Worm (Caenorhabditis elegans): ENCODE data around the gene F36G9.15.

Gene F36G9.15

DNA sequence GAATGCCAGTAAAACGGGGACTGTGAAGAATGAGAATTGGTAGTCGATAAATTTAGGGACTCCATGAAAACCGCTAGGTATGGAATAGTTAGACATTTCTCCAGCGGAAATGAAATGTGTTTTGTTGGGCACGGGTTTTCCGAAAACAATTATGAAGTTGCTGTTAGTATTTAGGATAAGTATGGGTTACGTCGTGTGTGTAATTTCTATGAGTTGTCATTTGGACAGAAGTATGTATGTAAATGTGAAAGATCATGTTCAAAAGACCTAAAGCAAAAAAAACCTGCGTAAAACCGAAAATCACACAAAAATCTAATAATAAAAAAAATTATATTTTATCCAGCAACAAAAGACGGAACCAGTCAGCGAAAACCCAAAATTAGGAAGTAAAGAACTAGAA is 15.5 kb downstream of the F36G9.15 start, which contains the start of gene sru-23:
Gene sru-23, minus strand, starts transcription at position 101 of the 400 bp plus-strand sequence.
- no peak for TF ChIP-seq pha-4 (tag; optimal IDR thresholded peaks at IDR 0.05)
- no peak for TF ChIP-seq mes-4 (tag; optimal IDR thresholded peaks at IDR 0.05)

DNA sequence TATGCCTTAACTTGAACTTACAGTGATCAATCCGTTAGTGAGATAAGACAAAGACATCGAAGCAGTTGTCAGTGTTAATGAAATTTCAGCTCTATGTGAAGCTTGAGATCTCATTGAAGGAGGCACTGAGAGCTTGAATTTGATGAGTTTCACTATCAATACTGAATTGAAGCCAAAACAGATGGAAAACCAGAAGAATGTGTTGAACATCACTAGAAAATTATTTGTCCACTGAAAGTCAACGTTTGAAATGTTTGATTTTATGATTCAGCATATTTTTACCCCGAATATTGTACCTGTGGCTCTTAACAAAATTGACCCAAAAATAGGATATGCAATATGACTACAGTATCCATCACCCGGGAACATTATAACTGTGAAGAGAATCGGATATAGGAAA is 17.2 kb downstream of the F36G9.15 start:
- no peak for TF ChIP-seq zfh-2 (GFP tag; conservative IDR thresholded peaks at IDR 0.05)
- TF ChIP-seq unc-62 (GFP tag; optimal IDR thresholded peaks at IDR 0.05), result no peak
- TF ChIP-seq sptf-2 (GFP tag; optimal IDR thresholded peaks at IDR 0.05), result no peak

DNA sequence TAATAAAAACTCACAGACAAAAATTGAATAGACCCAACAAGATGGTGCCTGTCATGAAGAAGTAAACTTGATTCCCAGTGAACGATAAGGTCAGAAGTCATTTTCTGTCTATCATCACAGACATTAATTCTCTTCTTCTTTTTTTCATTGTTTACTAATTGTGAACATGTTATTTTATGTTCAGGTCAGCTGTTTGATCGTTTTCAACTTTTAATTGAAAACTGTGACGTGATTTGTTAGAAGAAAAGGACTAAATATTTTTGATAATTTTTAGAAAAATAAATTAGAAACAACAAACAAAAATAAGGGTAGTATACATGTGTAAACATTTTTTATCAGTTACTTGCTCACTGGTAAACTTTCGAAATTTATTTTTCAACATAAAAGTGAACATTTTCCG is 18.3 kb downstream of the F36G9.15 start, which contains the start of gene F36G9.7:
Gene F36G9.7, minus strand, starts transcription at position 101 of the 400 bp plus-strand sequence.
- TF ChIP-seq snpc-1.3 (tag; optimal IDR thresholded peaks at IDR 0.05; ENCODE audit: insufficient read depth), result no peak
- TF ChIP-seq egl-44 (GFP tag; IDR thresholded peaks at IDR 0.05), result no peak
- no peak for TF ChIP-seq F37B4.10 (GFP tag; IDR thresholded peaks at IDR 0.05)
- TF ChIP-seq attf-5 (GFP tag; optimal IDR thresholded peaks at IDR 0.05), result no peak
- no peak for TF ChIP-seq ekl-4 (GFP tag; IDR thresholded peaks at IDR 0.05)
- no peak for TF ChIP-seq F57A8.1 (GFP tag; optimal IDR thresholded peaks at IDR 0.05)
- TF ChIP-seq nhr-80 (tag; optimal IDR thresholded peaks at IDR 0.05), result no peak
- no peak for TF ChIP-seq ceh-79 (tag; optimal IDR thresholded peaks at IDR 0.05)
- TF ChIP-seq snpc-4 (GFP tag; optimal IDR thresholded peaks at IDR 0.05), result no peak
- no peak for TF ChIP-seq snpc-4 (tag; optimal IDR thresholded peaks at IDR 0.05)
- TF ChIP-seq B0019.2 (GFP tag; conservative IDR thresholded peaks at IDR 0.05), result no peak
- no peak for TF ChIP-seq somi-1 (GFP tag; optimal IDR thresholded peaks at IDR 0.05)
- no peak for TF ChIP-seq akir-1 (GFP tag; optimal IDR thresholded peaks at IDR 0.05)
- TF ChIP-seq ceh-27 (GFP tag; optimal IDR thresholded peaks at IDR 0.05), result no peak

DNA sequence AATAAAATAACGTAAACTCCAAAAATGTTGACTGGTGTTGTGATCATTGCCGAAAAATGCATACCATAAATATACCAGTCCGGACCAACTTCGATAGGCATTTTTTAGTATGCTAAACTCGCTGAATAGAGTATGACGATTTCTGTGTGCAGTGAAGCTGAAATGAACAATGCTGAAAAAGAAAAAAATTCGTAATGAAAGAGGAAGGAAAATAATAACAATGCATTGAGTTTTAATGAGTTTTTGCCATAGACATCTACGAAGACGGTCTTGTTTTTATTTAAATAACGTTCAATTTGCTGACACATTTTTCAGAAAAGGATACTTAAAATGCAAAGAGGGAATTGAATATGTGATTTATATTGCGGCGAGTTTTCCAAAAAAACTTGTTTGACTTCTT is 20.4 kb downstream of the F36G9.15 start, which contains the start of gene sri-1:
Gene sri-1, minus strand, starts transcription at position 101 of the 400 bp plus-strand sequence.
- TF ChIP-seq T26A5.8 (tag; optimal IDR thresholded peaks at IDR 0.05), result no peak
- no peak for TF ChIP-seq ekl-4 (GFP tag; IDR thresholded peaks at IDR 0.05)
- TF ChIP-seq cebp-1 (GFP tag; IDR thresholded peaks at IDR 0.05), result no peak
- TF ChIP-seq cebp-1 (tag; optimal IDR thresholded peaks at IDR 0.05), result no peak
- TF ChIP-seq nhr-90 (tag; optimal IDR thresholded peaks at IDR 0.05), result no peak
- TF ChIP-seq snpc-1.3 (tag; optimal IDR thresholded peaks at IDR 0.05; ENCODE audit: insufficient read depth), result no peak
- no peak for TF ChIP-seq sdz-38 (tag; optimal IDR thresholded peaks at IDR 0.05)
- no peak for TF ChIP-seq rpc-1 (optimal IDR thresholded peaks at IDR 0.05)
- no peak for TF ChIP-seq rpc-1 (tag; optimal IDR thresholded peaks at IDR 0.05)
- TF ChIP-seq D2030.7 (GFP tag; IDR thresholded peaks at IDR 0.05), result no peak
- TF ChIP-seq efl-1 (GFP tag; optimal IDR thresholded peaks at IDR 0.05), result no peak
- no peak for TF ChIP-seq ceh-27 (GFP tag; optimal IDR thresholded peaks at IDR 0.05)
- TF ChIP-seq lin-40 (tag; optimal IDR thresholded peaks at IDR 0.05), result no peak
- TF ChIP-seq F23B12.7 (tag; optimal IDR thresholded peaks at IDR 0.05; ENCODE audit: insufficient read depth), result no peak
- no peak for TF ChIP-seq F37B4.10 (GFP tag; IDR thresholded peaks at IDR 0.05)
- no peak for TF ChIP-seq lin-54 (GFP tag; optimal IDR thresholded peaks at IDR 0.05)
- TF ChIP-seq F10E7.11 (tag; optimal IDR thresholded peaks at IDR 0.05), result no peak

DNA sequence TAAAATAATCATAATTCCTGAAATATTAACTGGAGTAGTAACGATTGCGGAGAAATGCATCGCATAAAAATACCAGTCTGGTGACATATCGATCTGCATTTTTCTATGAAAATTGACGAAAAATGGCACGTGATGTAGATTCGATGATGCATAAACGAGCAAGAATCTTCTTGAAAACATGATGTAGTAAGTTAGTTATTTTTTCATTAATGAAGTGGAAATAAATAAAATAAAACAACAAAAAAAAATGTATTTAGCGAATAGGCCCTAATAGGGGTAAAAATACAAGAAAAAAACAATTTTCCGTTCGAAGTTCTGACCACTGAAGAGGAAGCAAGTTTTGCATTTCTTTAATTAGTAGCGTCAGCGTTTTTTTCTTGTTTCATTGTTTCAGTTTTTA is 22.9 kb downstream of the F36G9.15 start, which contains the start of gene sri-2:
Gene sri-2, minus strand, starts transcription at position 101 of the 400 bp plus-strand sequence.
- TF ChIP-seq F55B11.4 (tag; optimal IDR thresholded peaks at IDR 0.05; ENCODE audit: borderline replicate concordance, insufficient read depth), result no peak
- TF ChIP-seq dpff-1 (tag; optimal IDR thresholded peaks at IDR 0.05), result no peak
- TF ChIP-seq hlh-12 (tag; optimal IDR thresholded peaks at IDR 0.05), result no peak
- no peak for TF ChIP-seq F52B5.7 (tag; optimal IDR thresholded peaks at IDR 0.05)
- TF ChIP-seq C17E4.6 (GFP tag; IDR thresholded peaks at IDR 0.05), result no peak
- TF ChIP-seq ets-4 (GFP tag; optimal IDR thresholded peaks at IDR 0.05), result no peak
- TF ChIP-seq F22D6.2 (tag; optimal IDR thresholded peaks at IDR 0.05), result no peak
- no peak for TF ChIP-seq somi-1 (GFP tag; optimal IDR thresholded peaks at IDR 0.05)
- TF ChIP-seq Y79H2A.3 (GFP tag; conservative IDR thresholded peaks at IDR 0.05), result no peak
- no peak for TF ChIP-seq D2030.7 (GFP tag; IDR thresholded peaks at IDR 0.05)
- TF ChIP-seq unc-130 (GFP tag; optimal IDR thresholded peaks at IDR 0.05), result no peak
- no peak for TF ChIP-seq rec-8 (tag; optimal IDR thresholded peaks at IDR 0.05)
- TF ChIP-seq nhr-27 (tag; optimal IDR thresholded peaks at IDR 0.05), result no peak
- no peak for TF ChIP-seq lin-26 (GFP tag; IDR thresholded peaks at IDR 0.05)
